Worm (Caenorhabditis elegans): ENCODE measurements around the gene mec-18.

The mec-18 gene

ce11 chrX:4307559-4308005 lies 33.6 kb upstream of the mec-18 start:
- TF ChIP-seq nhr-10 (tag; optimal IDR thresholded peaks at IDR 0.05) (no peak), sma-3 (GFP tag; optimal IDR thresholded peaks at IDR 0.05) (no peak), nhr-11 (tag; optimal IDR thresholded peaks at IDR 0.05) (no peak), crh-2 (tag; optimal IDR thresholded peaks at IDR 0.05) (peak; percentile 38), ztf-4 (tag; optimal IDR thresholded peaks at IDR 0.05) (no peak), fos-1 (tag; optimal IDR thresholded peaks at IDR 0.05) (peak; percentile 15), ama-1 (optimal IDR thresholded peaks at IDR 0.05) (no peak), ceh-16 (tag; optimal IDR thresholded peaks at IDR 0.05) (no peak), elt-1 (tag; optimal IDR thresholded peaks at IDR 0.05) (no peak), skn-1 (tag; optimal IDR thresholded peaks at IDR 0.05) (no peak), C34F6.9 (tag; optimal IDR thresholded peaks at IDR 0.05) (peak; percentile 51), nhr-21 (tag; optimal IDR thresholded peaks at IDR 0.05) (no peak), nhr-77 (tag; optimal IDR thresholded peaks at IDR 0.05) (no peak), ceh-82 (tag; optimal IDR thresholded peaks at IDR 0.05) (no peak), lin-13 (GFP tag; optimal IDR thresholded peaks at IDR 0.05) (peak; percentile 8), sma-9 (GFP tag; optimal IDR thresholded peaks at IDR 0.05) (peak; percentile 37), sma-9 (tag; optimal IDR thresholded peaks at IDR 0.05) (no peak), nhr-23 (tag; optimal IDR thresholded peaks at IDR 0.05) (no peak), egl-27 (tag; optimal IDR thresholded peaks at IDR 0.05) (no peak), lin-11 (tag; optimal IDR thresholded peaks at IDR 0.05) (no peak), sem-4 (tag; optimal IDR thresholded peaks at IDR 0.05) (no peak), mbf-1 (tag; optimal IDR thresholded peaks at IDR 0.05) (no peak), alr-1 (tag; optimal IDR thresholded peaks at IDR 0.05) (no peak), dmd-4 (tag; optimal IDR thresholded peaks at IDR 0.05) (no peak), lin-39 (tag; optimal IDR thresholded peaks at IDR 0.05) (no peak), unc-55 (GFP tag; optimal IDR thresholded peaks at IDR 0.05) (peak; percentile 51), F13H6.1 (tag; optimal IDR thresholded peaks at IDR 0.05) (peak; percentile 39), nhr-129 (tag; optimal IDR thresholded peaks at IDR 0.05) (peak; percentile 4), snpc-4 (tag; optimal IDR thresholded peaks at IDR 0.05) (no peak)

DNA sequence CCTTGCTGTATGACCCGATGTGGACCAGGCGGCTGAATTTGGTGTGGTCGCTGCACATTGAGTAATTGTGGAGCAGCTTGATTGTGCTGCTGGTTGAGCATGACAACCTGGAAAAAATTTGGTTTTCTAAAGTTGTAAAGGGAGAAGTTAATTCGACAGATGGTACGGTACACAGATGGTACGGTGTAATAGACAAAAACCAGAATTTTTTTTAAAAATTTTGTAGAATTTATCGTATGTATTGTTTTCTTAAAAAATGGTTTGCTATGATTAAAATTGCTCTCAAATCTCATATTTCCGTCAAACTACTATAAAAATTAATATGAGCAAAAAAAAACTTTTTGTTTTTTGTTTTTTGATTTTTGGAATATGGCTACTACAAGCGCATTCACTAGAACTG lies 32.8 kb upstream of the mec-18 start, which contains the start of gene pqn-15:
Gene pqn-15 (minus strand): TSS at position 101 of the 400 bp plus-strand sequence.
- no peak for TF ChIP-seq mab-5 (tag; optimal IDR thresholded peaks at IDR 0.05)
- no peak for TF ChIP-seq ceh-82 (tag; optimal IDR thresholded peaks at IDR 0.05)
- no peak for TF ChIP-seq egl-27 (tag; optimal IDR thresholded peaks at IDR 0.05)
- no peak for TF ChIP-seq mbf-1 (tag; optimal IDR thresholded peaks at IDR 0.05)
- TF ChIP-seq nhr-10 (tag; optimal IDR thresholded peaks at IDR 0.05), result no peak
- no peak for TF ChIP-seq nhr-6 (tag; optimal IDR thresholded peaks at IDR 0.05)
- no peak for TF ChIP-seq nhr-25 (tag; optimal IDR thresholded peaks at IDR 0.05)

- TF ChIP-seq nhr-10 (tag; optimal IDR thresholded peaks at IDR 0.05), result no peak
- no peak for TF ChIP-seq crh-2 (tag; optimal IDR thresholded peaks at IDR 0.05)
- TF ChIP-seq elt-1 (tag; optimal IDR thresholded peaks at IDR 0.05), result no peak
- no peak for TF ChIP-seq nhr-129 (tag; optimal IDR thresholded peaks at IDR 0.05)
- no peak for TF ChIP-seq ztf-11 (tag; optimal IDR thresholded peaks at IDR 0.05)
- no peak for TF ChIP-seq nhr-11 (tag; optimal IDR thresholded peaks at IDR 0.05)
- TF ChIP-seq fos-1 (tag; optimal IDR thresholded peaks at IDR 0.05), result no peak
- TF ChIP-seq blmp-1 (tag; optimal IDR thresholded peaks at IDR 0.05; ENCODE audit: insufficient read depth), result no peak
- no peak for TF ChIP-seq sem-4 (tag; optimal IDR thresholded peaks at IDR 0.05)
- no peak for TF ChIP-seq nhr-12 (tag; optimal IDR thresholded peaks at IDR 0.05)
- TF ChIP-seq ama-1 (optimal IDR thresholded peaks at IDR 0.05), result no peak
- no peak for TF ChIP-seq ceh-16 (tag; optimal IDR thresholded peaks at IDR 0.05)
- TF ChIP-seq egl-27 (tag; optimal IDR thresholded peaks at IDR 0.05), result no peak
Measured at ce11 chrX:4303200-4303599, 29.2 kb upstream of the mec-18 start.

DNA sequence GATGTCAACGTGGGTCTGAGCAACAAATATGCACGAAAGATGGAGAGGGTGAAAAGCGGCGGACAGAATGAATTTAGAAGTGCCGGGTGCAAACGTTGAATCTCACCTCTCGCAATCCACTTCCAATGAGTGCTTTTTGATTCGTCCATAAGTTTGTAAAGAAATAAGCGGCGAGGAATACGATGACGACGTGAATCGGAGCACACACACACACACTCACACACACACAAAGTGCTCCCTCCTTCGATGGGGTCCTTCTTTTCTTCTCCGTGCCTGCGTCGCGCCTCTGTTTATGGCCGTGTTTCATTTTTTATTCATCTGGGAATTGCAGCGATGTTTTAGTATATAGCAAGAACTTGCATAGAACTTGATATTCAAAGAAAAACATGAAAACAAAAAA lies 23.4 kb upstream of the mec-18 start, which contains the start of gene paf-2:
Gene paf-2 (minus strand): TSS at position 290 of the 400 bp plus-strand sequence.
- TF ChIP-seq unc-39 (tag; optimal IDR thresholded peaks at IDR 0.05) (no peak), nhr-129 (tag; optimal IDR thresholded peaks at IDR 0.05) (peak; percentile 5), ZK546.5 (tag; optimal IDR thresholded peaks at IDR 0.05) (no peak), sma-9 (GFP tag; optimal IDR thresholded peaks at IDR 0.05) (no peak), sma-9 (tag; optimal IDR thresholded peaks at IDR 0.05) (no peak), nhr-25 (tag; optimal IDR thresholded peaks at IDR 0.05) (no peak), lin-11 (tag; optimal IDR thresholded peaks at IDR 0.05) (peak; percentile 8), aly-2 (tag; optimal IDR thresholded peaks at IDR 0.05) (no peak), lsy-2 (tag; optimal IDR thresholded peaks at IDR 0.05) (no peak), ceh-82 (tag; optimal IDR thresholded peaks at IDR 0.05) (no peak), ztf-4 (tag; optimal IDR thresholded peaks at IDR 0.05) (no peak), skn-1 (tag; optimal IDR thresholded peaks at IDR 0.05) (no peak), unc-55 (GFP tag; optimal IDR thresholded peaks at IDR 0.05) (peak; percentile 25)

Measured in whole organism, L2 larva.